Worm (Caenorhabditis elegans) whole organism, midembryonic: ENCODE results near the gene C25D7.10.

ENCODE experiments used
- cog-1 ChIP-seq: sonication (generic microtip); optimal IDR thresholded peaks from 2 replicates; lab custom pipeline; 2016; ENCODE audit warnings: missing genetic modification characterization, missing compliant biosample characterization
- tab-1 ChIP-seq: fragments of 200-800 bp; sonication (Bioruptor generic); IDR thresholded peaks from 2 replicates; pipeline ENCODE4 v1.3.6; 2022; ENCODE audit warnings: missing genetic modification characterization, missing compliant biosample characterization

- TF ChIP-seq cog-1 (tag; lab: Kevin White, UChicago): no peak
- no peak for TF ChIP-seq tab-1 (GFP tag; lab: Robert Waterston, UW)
Observed at ce11 chrV:15068378-15068777, 1.1 kb downstream of the C25D7.10 start, which contains the start of gene dnj-3.
